Worm (Caenorhabditis elegans) whole organism, L4 larva: ENCODE data around the gene hrg-5.
A peak's percentile ranks its signal among the peaks of the same experiment; 100 is the strongest.

Experiments
- F49E8.2 ChIP-seq: sonication (generic microtip); optimal IDR thresholded peaks from 2 replicates; lab custom pipeline; 2016; ENCODE audit warnings: missing compliant biosample characterization, mild to moderate bottlenecking, missing genetic modification characterization, borderline replicate concordance
- dpl-1 ChIP-seq: fragments of 150-350 bp; optimal IDR thresholded peaks from 2 replicates; lab custom pipeline; 2014; ENCODE audit warnings: missing biosample characterization, missing genetic modification reagents, missing genetic modification characterization
- fkh-10 ChIP-seq: fragments of 150-350 bp; optimal IDR thresholded peaks from 2 replicates; lab custom pipeline; 2014; ENCODE audit warnings: missing biosample characterization, missing genetic modification reagents, missing genetic modification characterization
- lin-15B ChIP-seq: fragments of 150-350 bp; sonication (generic microtip); optimal IDR thresholded peaks from 3 replicates; lab custom pipeline; 2014; ENCODE audit warnings: missing biosample characterization, missing genetic modification characterization
- lin-39 ChIP-seq: fragments of 150-350 bp; optimal IDR thresholded peaks from 2 replicates; lab custom pipeline; 2014; ENCODE audit warnings: missing biosample characterization, missing genetic modification reagents, missing genetic modification characterization
- nhr-237 ChIP-seq: sonication (generic microtip); optimal IDR thresholded peaks from 2 replicates; lab custom pipeline; 2017; ENCODE audit warnings: missing biosample characterization, missing genetic modification characterization
- nhr-25 ChIP-seq: sonication (generic microtip); optimal IDR thresholded peaks from 2 replicates; lab custom pipeline; 2017; ENCODE audit warnings: missing genetic modification characterization, mild to moderate bottlenecking, missing compliant biosample characterization, antibody characterized with exemption, moderate library complexity, borderline replicate concordance; ENCODE audit not compliant: insufficient read depth
- nhr-28 ChIP-seq: fragments of 150-350 bp; optimal IDR thresholded peaks from 2 replicates; lab custom pipeline; 2014; ENCODE audit warnings: missing biosample characterization, missing genetic modification characterization
- pha-4 ChIP-seq, 2 experiments: fragments of 150-350 bp in 1 of 2; fragments of 200-800 bp in 1 of 2; sonication (Bioruptor generic) in 1 of 2; IDR thresholded peaks in 1 of 2; optimal IDR thresholded peaks in 1 of 2; 2 replicates each; pipeline versions ENCODE4 v1.3.6 to Lab custom; 2014 to 2022; ENCODE audit warnings: missing genetic modification characterization in 2 of 2, missing genetic modification reagents in 2 of 2, missing biosample characterization in 1 of 2, missing compliant biosample characterization in 1 of 2
- zag-1 ChIP-seq: fragments of 150-350 bp; optimal IDR thresholded peaks from 2 replicates; lab custom pipeline; 2014; ENCODE audit warnings: missing biosample characterization, missing genetic modification characterization
- ztf-11 ChIP-seq: fragments of 150-350 bp; optimal IDR thresholded peaks from 2 replicates; lab custom pipeline; 2014; ENCODE audit warnings: missing biosample characterization, missing genetic modification characterization

ce11 chrIV:11037118-11037719 lies 8.0 kb upstream of the hrg-5 start:
- TF ChIP-seq lin-39 (no peak), nhr-237 (no peak), zag-1 (tag; lab: Kevin White, UChicago) (no peak), lin-15B (tag; lab: Kevin White, UChicago) (no peak), nhr-28 (tag; lab: Kevin White, UChicago) (peak; percentile 51), ztf-11 (tag; lab: Kevin White, UChicago) (no peak), nhr-25 (no peak), fkh-10 (GFP tag; lab: Kevin White, UChicago) (no peak), dpl-1 (no peak), F49E8.2 (tag; lab: Kevin White, UChicago) (no peak), pha-4 (GFP tag; IDR thresholded peaks at IDR 0.05; lab: Robert Waterston, UW) (peak; percentile 39; the same call in 1 of the 2 replicates), pha-4 (tag; optimal IDR thresholded peaks at IDR 0.05; lab: Kevin White, UChicago) (no peak)
